Worm (Caenorhabditis elegans): ENCODE data around the gene C13E3.1.

Gene C13E3.1

DNA sequence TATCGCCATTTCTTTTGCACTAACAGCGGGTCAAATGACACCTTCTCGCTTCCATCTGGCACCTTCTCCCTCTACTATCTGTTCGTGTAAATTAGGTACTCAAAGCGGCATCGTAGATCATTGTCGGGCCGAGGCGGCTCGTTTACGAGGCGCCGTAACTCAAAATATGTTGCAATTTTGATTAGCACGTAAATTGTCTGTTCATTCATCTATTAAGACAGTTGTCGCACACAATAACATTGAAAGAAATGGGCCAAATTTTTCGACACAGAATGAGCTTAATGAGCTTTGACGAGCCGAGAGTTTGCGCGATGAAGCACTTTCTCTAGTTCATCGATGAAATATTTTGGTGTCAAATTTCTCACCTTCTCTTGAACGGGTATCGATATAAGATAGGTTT lies 10.0 kb downstream of the C13E3.1 start:
- TF ChIP-seq sem-2 (GFP tag; optimal IDR thresholded peaks at IDR 0.05) = no peak
- no peak for TF ChIP-seq bed-3 (GFP tag; optimal IDR thresholded peaks at IDR 0.05)
- no peak for TF ChIP-seq flh-1 (GFP tag; optimal IDR thresholded peaks at IDR 0.05)
- no peak for TF ChIP-seq cnd-1 (tag; optimal IDR thresholded peaks at IDR 0.05)
- TF ChIP-seq lsy-2 (tag; optimal IDR thresholded peaks at IDR 0.05) = no peak
- no peak for TF ChIP-seq sptf-1 (tag; optimal IDR thresholded peaks at IDR 0.05)
- TF ChIP-seq unc-39 (tag; optimal IDR thresholded peaks at IDR 0.05) = no peak
- TF ChIP-seq zip-8 (tag; optimal IDR thresholded peaks at IDR 0.05) = no peak
- TF ChIP-seq ztf-11 (tag; optimal IDR thresholded peaks at IDR 0.05) = no peak
- no peak for TF ChIP-seq drap-1 (GFP tag; optimal IDR thresholded peaks at IDR 0.05)
- no peak for TF ChIP-seq ceh-43 (GFP tag; optimal IDR thresholded peaks at IDR 0.05)
- no peak for TF ChIP-seq blmp-1 (tag; optimal IDR thresholded peaks at IDR 0.05)
- no peak for TF ChIP-seq ceh-39 (tag; optimal IDR thresholded peaks at IDR 0.05)
- no peak for TF ChIP-seq nhr-12 (tag; optimal IDR thresholded peaks at IDR 0.05)
- no peak for TF ChIP-seq mep-1 (tag; optimal IDR thresholded peaks at IDR 0.05)
- TF ChIP-seq ces-1 (GFP tag; optimal IDR thresholded peaks at IDR 0.05) = no peak
- no peak for TF ChIP-seq elt-1 (tag; optimal IDR thresholded peaks at IDR 0.05; ENCODE audit: borderline replicate concordance, insufficient read depth)
- TF ChIP-seq snpc-4 (tag; optimal IDR thresholded peaks at IDR 0.05) = no peak
- TF ChIP-seq elt-3 (tag; optimal IDR thresholded peaks at IDR 0.05) = no peak

DNA sequence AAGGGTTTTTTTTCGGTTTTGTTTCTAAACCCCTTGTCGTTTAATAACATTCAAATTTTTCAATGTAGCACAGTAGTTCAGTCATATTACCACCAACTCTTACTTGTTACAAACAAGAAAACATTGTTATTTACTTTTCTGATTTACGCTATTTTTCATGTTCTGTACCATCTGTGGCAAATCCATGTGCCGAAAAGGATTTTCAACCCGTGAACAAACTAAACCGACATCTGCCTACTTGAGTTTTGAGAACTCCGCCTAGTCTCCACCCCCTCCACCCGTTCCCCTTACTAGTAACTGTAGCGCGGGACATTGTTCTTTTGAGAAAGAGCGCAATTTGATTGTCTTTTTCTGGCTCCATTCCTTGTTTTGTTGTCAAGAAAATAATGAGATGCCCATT lies 12.2 kb downstream of the C13E3.1 start, which contains the start of gene ensh-1:
Gene ensh-1 (plus strand): TSS at position 301 of the 400 bp plus-strand sequence.
- TF ChIP-seq ceh-43 (GFP tag; optimal IDR thresholded peaks at IDR 0.05) (no peak), elt-1 (tag; optimal IDR thresholded peaks at IDR 0.05; ENCODE audit: borderline replicate concordance, insufficient read depth) (no peak), flh-1 (GFP tag; optimal IDR thresholded peaks at IDR 0.05) (no peak), nhr-28 (tag; optimal IDR thresholded peaks at IDR 0.05) (no peak), ceh-83 (GFP tag; optimal IDR thresholded peaks at IDR 0.05) (no peak)

ce11 chrX:8911077-8911476 lies 18.2 kb downstream of the C13E3.1 start, which contains the start of gene cyn-8:
TSS of gene cyn-8 (plus strand) at chrX:8911293.
- TF ChIP-seq bed-3 (GFP tag; optimal IDR thresholded peaks at IDR 0.05) (no peak), zip-8 (tag; optimal IDR thresholded peaks at IDR 0.05) (no peak), mls-2 (tag; optimal IDR thresholded peaks at IDR 0.05) (peak; percentile 40), pha-4 (tag; optimal IDR thresholded peaks at IDR 0.05) (peak; percentile 28), unc-120 (tag; optimal IDR thresholded peaks at IDR 0.05; ENCODE audit: poor library complexity, severe bottlenecking) (no peak), sptf-1 (tag; optimal IDR thresholded peaks at IDR 0.05) (no peak), mep-1 (tag; optimal IDR thresholded peaks at IDR 0.05) (peak; percentile 33), nhr-2 (tag; optimal IDR thresholded peaks at IDR 0.05) (no peak), mab-5 (tag; optimal IDR thresholded peaks at IDR 0.05) (no peak), tbx-8 (GFP tag; optimal IDR thresholded peaks at IDR 0.05) (no peak), unc-62 (GFP tag; optimal IDR thresholded peaks at IDR 0.05) (no peak), hlh-1 (tag; optimal IDR thresholded peaks at IDR 0.05) (peak; percentile 36), ceh-39 (tag; optimal IDR thresholded peaks at IDR 0.05) (peak; percentile 85), cnd-1 (tag; optimal IDR thresholded peaks at IDR 0.05) (peak; percentile 35), ces-1 (GFP tag; optimal IDR thresholded peaks at IDR 0.05) (peak; percentile 71), elt-1 (tag; optimal IDR thresholded peaks at IDR 0.05; ENCODE audit: borderline replicate concordance, insufficient read depth) (no peak), drap-1 (GFP tag; optimal IDR thresholded peaks at IDR 0.05) (peak; percentile 35), M03D4.4 (tag; optimal IDR thresholded peaks at IDR 0.05) (no peak), lin-13 (tag; optimal IDR thresholded peaks at IDR 0.05) (peak; percentile 75)

ce11 chrX:8917730-8918129 lies 24.8 kb downstream of the C13E3.1 start:
- no peak for TF ChIP-seq unc-120 (tag; optimal IDR thresholded peaks at IDR 0.05; ENCODE audit: poor library complexity, severe bottlenecking)
- TF ChIP-seq cnd-1 (tag; optimal IDR thresholded peaks at IDR 0.05) = no peak

DNA sequence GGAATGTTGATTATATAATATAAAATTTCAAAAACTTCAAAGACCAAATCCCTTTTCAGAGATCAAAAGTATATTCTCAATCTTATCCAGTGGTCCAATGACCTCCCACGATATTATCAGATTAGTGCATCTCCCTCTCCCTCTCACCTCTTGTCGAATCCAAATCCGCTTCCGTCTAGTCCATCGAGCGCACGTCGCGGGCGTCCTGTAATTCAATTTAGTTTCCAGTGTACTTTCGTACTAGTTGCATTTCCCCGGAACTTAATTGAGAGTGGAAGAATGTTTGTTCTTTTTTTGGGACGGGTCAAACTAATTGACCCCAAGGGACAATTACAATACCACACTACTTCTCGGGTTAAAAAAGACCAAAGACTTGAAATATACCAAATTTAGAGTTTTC lies 25.9 kb downstream of the C13E3.1 start:
- TF ChIP-seq ces-1 (GFP tag; optimal IDR thresholded peaks at IDR 0.05) = peak; percentile 98
- TF ChIP-seq zip-8 (tag; optimal IDR thresholded peaks at IDR 0.05) = no peak

- no peak for TF ChIP-seq tbx-8 (GFP tag; optimal IDR thresholded peaks at IDR 0.05)
- no peak for TF ChIP-seq pha-4 (tag; optimal IDR thresholded peaks at IDR 0.05)
- TF ChIP-seq cnd-1 (tag; optimal IDR thresholded peaks at IDR 0.05) = no peak
- TF ChIP-seq unc-120 (tag; optimal IDR thresholded peaks at IDR 0.05; ENCODE audit: poor library complexity, severe bottlenecking) = no peak
- no peak for TF ChIP-seq nhr-237 (tag; optimal IDR thresholded peaks at IDR 0.05)
- no peak for TF ChIP-seq nhr-2 (tag; optimal IDR thresholded peaks at IDR 0.05)
Measured at ce11 chrX:8919323-8919722, 26.4 kb downstream of the C13E3.1 start, which contains the start of gene nlp-14. TSS of gene nlp-14 (minus strand) at chrX:8919423.
